Fruit fly (Drosophila melanogaster) whole organism, prepupa: ENCODE results near the gene Pxt.
A peak's percentile ranks its signal among the peaks of the same experiment; 100 is the strongest.

ENCODE experiments used
- Blimp-1 ChIP-seq: fragments of 200-800 bp; sonication (Bioruptor generic); optimal IDR thresholded peaks from 3 replicates; lab custom pipeline; 2017; ENCODE audit warnings: missing biosample characterization, missing genetic modification characterization, mild to moderate bottlenecking, moderate library complexity, missing genetic modification reagents
- CG10669 ChIP-seq: fragments of 200-800 bp; sonication (Bioruptor generic); optimal IDR thresholded peaks from 3 replicates; lab custom pipeline; 2018; ENCODE audit warnings: missing biosample characterization, mild to moderate bottlenecking, missing genetic modification characterization, moderate library complexity
- CG1621 ChIP-seq: fragments of 200-800 bp; sonication (Bioruptor generic); optimal IDR thresholded peaks from 3 replicates; lab custom pipeline; 2018; ENCODE audit warnings: missing biosample characterization, mild to moderate bottlenecking, missing genetic modification characterization
- CG16779 ChIP-seq: fragments of 200-800 bp; sonication (Bioruptor generic); optimal IDR thresholded peaks from 3 replicates; lab custom pipeline; 2017; ENCODE audit warnings: missing biosample characterization, mild to moderate bottlenecking, missing genetic modification characterization
- CG6276 ChIP-seq: fragments of 200-800 bp; sonication (Bioruptor generic); optimal IDR thresholded peaks from 2 replicates; lab custom pipeline; 2017; ENCODE audit warnings: missing biosample characterization, mild to moderate bottlenecking, missing genetic modification characterization
- CG8632 ChIP-seq: fragments of 200-800 bp; sonication (Bioruptor generic); optimal IDR thresholded peaks from 3 replicates; lab custom pipeline; 2016; ENCODE audit warnings: missing biosample characterization, missing genetic modification characterization
- Hr38 ChIP-seq: sonication (Bioruptor generic); optimal IDR thresholded peaks from 2 replicates; lab custom pipeline; 2016; ENCODE audit warnings: missing biosample characterization, missing genetic modification characterization
- Hr39 ChIP-seq: fragments of 200-800 bp; sonication (Bioruptor generic); optimal IDR thresholded peaks from 2 replicates; lab custom pipeline; 2016; ENCODE audit warnings: missing biosample characterization, missing genetic modification characterization
- OdsH ChIP-seq: fragments of 200-800 bp; sonication (Bioruptor generic); optimal IDR thresholded peaks from 3 replicates; lab custom pipeline; 2016; ENCODE audit warnings: missing biosample characterization, missing genetic modification characterization
- spab ChIP-seq: fragments of 200-800 bp; sonication (Bioruptor generic); optimal IDR thresholded peaks from 2 replicates; lab custom pipeline; 2017; ENCODE audit warnings: missing biosample characterization, mild to moderate bottlenecking, missing genetic modification characterization, missing genetic modification reagents

DNA sequence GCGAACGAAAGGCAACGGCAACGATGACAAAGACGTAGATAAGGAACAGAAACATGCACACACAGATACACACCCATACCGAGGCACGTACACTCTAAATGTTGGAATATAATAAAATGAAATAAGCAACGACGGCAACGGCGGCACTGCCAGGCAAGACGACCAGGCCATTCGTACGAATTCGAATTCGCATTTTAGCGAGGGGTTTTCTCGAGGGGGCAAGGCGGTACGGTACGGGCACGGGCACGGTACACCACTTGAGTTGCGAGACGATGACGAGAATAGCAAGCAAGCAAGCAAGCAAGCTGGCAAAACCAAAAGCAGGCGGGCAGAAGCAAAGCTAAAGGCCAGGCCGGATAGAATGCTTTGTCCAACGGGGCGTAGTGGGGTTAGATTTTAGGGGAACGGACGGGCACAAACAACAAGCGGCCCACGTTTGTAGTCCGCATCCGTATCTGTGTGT lies 18.1 kb upstream of the Pxt start:
- TF ChIP-seq Hr39 (GFP tag; lab: Kevin White, UChicago) (no peak), CG10669 (GFP tag; lab: Kevin White, UChicago) (no peak), Hr38 (no peak), spab (GFP tag; lab: Kevin White, UChicago) (no peak), CG8632 (GFP tag; lab: Kevin White, UChicago) (no peak), CG16779 (tag; lab: Kevin White, UChicago) (no peak), CG1621 (tag; lab: Kevin White, UChicago) (peak; percentile 12), CG6276 (GFP tag; lab: Kevin White, UChicago) (no peak), OdsH (GFP tag; lab: Kevin White, UChicago) (no peak), Blimp-1 (GFP tag; lab: Kevin White, UChicago) (no peak)
